Worm (Caenorhabditis elegans) whole organism, mixed stage, embryonic: Measurements from ENCODE around the gene srx-34.

Experiments used
- bed-3 ChIP-seq: fragments of 200-800 bp; sonication (Bioruptor generic); optimal IDR thresholded peaks from 3 replicates; lab custom pipeline; 2018; ENCODE audit warnings: mild to moderate bottlenecking, missing genetic modification characterization, moderate library complexity, missing compliant biosample characterization
- blmp-1 ChIP-seq: fragments of 150-350 bp; optimal IDR thresholded peaks from 2 replicates; lab custom pipeline; 2014; ENCODE audit warnings: missing biosample characterization, missing genetic modification characterization
- ceh-39 ChIP-seq: fragments of 150-350 bp; optimal IDR thresholded peaks from 2 replicates; lab custom pipeline; 2014; ENCODE audit warnings: missing biosample characterization, missing genetic modification characterization
- ceh-43 ChIP-seq: fragments of 200-800 bp; sonication (Bioruptor generic); optimal IDR thresholded peaks from 2 replicates; lab custom pipeline; 2018; ENCODE audit warnings: mild to moderate bottlenecking, missing genetic modification characterization, moderate library complexity, missing compliant biosample characterization
- ceh-83 ChIP-seq: fragments of 200-800 bp; sonication (Bioruptor generic); optimal IDR thresholded peaks from 2 replicates; lab custom pipeline; 2018; ENCODE audit warnings: mild to moderate bottlenecking, missing genetic modification characterization, missing compliant biosample characterization
- ces-1 ChIP-seq: fragments of 150-350 bp; optimal IDR thresholded peaks from 2 replicates; lab custom pipeline; 2014; ENCODE audit warnings: missing biosample characterization, missing genetic modification reagents, missing genetic modification characterization
- cnd-1 ChIP-seq: fragments of 200-800 bp; sonication (Bioruptor generic); optimal IDR thresholded peaks from 2 replicates; lab custom pipeline; 2018; ENCODE audit warnings: mild to moderate bottlenecking, missing genetic modification characterization, missing compliant biosample characterization
- drap-1 ChIP-seq: fragments of 200-800 bp; sonication (Bioruptor generic); optimal IDR thresholded peaks from 3 replicates; lab custom pipeline; 2018; ENCODE audit warnings: mild to moderate bottlenecking, missing genetic modification characterization, missing compliant biosample characterization
- elt-1 ChIP-seq: sonication (generic microtip); optimal IDR thresholded peaks from 2 replicates; lab custom pipeline; 2017; ENCODE audit warnings: missing genetic modification characterization, mild to moderate bottlenecking, missing compliant biosample characterization, antibody characterized with exemption, moderate library complexity, borderline replicate concordance; ENCODE audit not compliant: insufficient read depth
- elt-3 ChIP-seq: fragments of 150-350 bp; optimal IDR thresholded peaks from 2 replicates; lab custom pipeline; 2014; ENCODE audit warnings: missing biosample characterization, missing genetic modification characterization
- flh-1 ChIP-seq: fragments of 200-800 bp; sonication (Bioruptor generic); optimal IDR thresholded peaks from 2 replicates; lab custom pipeline; 2018; ENCODE audit warnings: mild to moderate bottlenecking, missing genetic modification characterization, moderate library complexity, missing compliant biosample characterization
- hlh-1 ChIP-seq: fragments of 150-350 bp; optimal IDR thresholded peaks from 2 replicates; lab custom pipeline; 2014; ENCODE audit warnings: missing biosample characterization, missing genetic modification reagents, missing genetic modification characterization
- lin-13 ChIP-seq: fragments of 150-350 bp; optimal IDR thresholded peaks from 2 replicates; lab custom pipeline; 2014; ENCODE audit warnings: missing biosample characterization, missing genetic modification characterization
- lin-32 ChIP-seq: fragments of 200-800 bp; sonication (Bioruptor generic); optimal IDR thresholded peaks from 2 replicates; lab custom pipeline; 2018; ENCODE audit warnings: mild to moderate bottlenecking, missing genetic modification characterization, missing compliant biosample characterization
- lsy-2 ChIP-seq: fragments of 150-350 bp; optimal IDR thresholded peaks from 2 replicates; lab custom pipeline; 2014; ENCODE audit warnings: missing biosample characterization, missing genetic modification characterization
- mab-5 ChIP-seq: fragments of 150-350 bp; optimal IDR thresholded peaks from 2 replicates; lab custom pipeline; 2014; ENCODE audit warnings: missing biosample characterization, missing genetic modification characterization
- mep-1 ChIP-seq: fragments of 150-350 bp; optimal IDR thresholded peaks from 2 replicates; lab custom pipeline; 2017; ENCODE audit warnings: missing biosample characterization, missing genetic modification reagents, missing genetic modification characterization, inconsistent platforms
- mls-2 ChIP-seq: sonication (generic microtip); optimal IDR thresholded peaks from 2 replicates; lab custom pipeline; 2016; ENCODE audit warnings: mild to moderate bottlenecking, missing genetic modification characterization, moderate library complexity, missing compliant biosample characterization
- nhr-12 ChIP-seq: fragments of 150-350 bp; optimal IDR thresholded peaks from 2 replicates; lab custom pipeline; 2014; ENCODE audit warnings: missing biosample characterization, missing genetic modification characterization
- nhr-237 ChIP-seq: fragments of 150-350 bp; optimal IDR thresholded peaks from 2 replicates; lab custom pipeline; 2014; ENCODE audit warnings: missing biosample characterization, missing genetic modification characterization
- nhr-76 ChIP-seq: sonication (generic microtip); optimal IDR thresholded peaks from 2 replicates; lab custom pipeline; 2017; ENCODE audit warnings: missing biosample characterization, missing genetic modification characterization
- pha-4 ChIP-seq: fragments of 150-350 bp; optimal IDR thresholded peaks from 2 replicates; lab custom pipeline; 2018; ENCODE audit warnings: missing biosample characterization, missing genetic modification reagents, missing genetic modification characterization
- sem-2 ChIP-seq: fragments of 200-800 bp; sonication (Bioruptor generic); optimal IDR thresholded peaks from 2 replicates; lab custom pipeline; 2018; ENCODE audit warnings: mild to moderate bottlenecking, missing genetic modification characterization, missing compliant biosample characterization
- snpc-4 ChIP-seq: fragments of 150-350 bp; optimal IDR thresholded peaks from 2 replicates; lab custom pipeline; 2014; ENCODE audit warnings: missing biosample characterization, missing genetic modification characterization
- tbx-8 ChIP-seq: fragments of 200-800 bp; sonication (Bioruptor generic); optimal IDR thresholded peaks from 2 replicates; lab custom pipeline; 2018; ENCODE audit warnings: mild to moderate bottlenecking, missing genetic modification characterization, moderate library complexity, missing compliant biosample characterization
- unc-120 ChIP-seq: sonication (generic microtip); optimal IDR thresholded peaks from 2 replicates; lab custom pipeline; 2017; ENCODE audit warnings: missing genetic modification characterization, missing compliant biosample characterization; ENCODE audit not compliant: poor library complexity, severe bottlenecking
- unc-39 ChIP-seq: fragments of 150-350 bp; optimal IDR thresholded peaks from 2 replicates; lab custom pipeline; 2014; ENCODE audit warnings: missing biosample characterization, missing genetic modification characterization
- unc-62 ChIP-seq: fragments of 150-350 bp; optimal IDR thresholded peaks from 2 replicates; lab custom pipeline; 2014; ENCODE audit warnings: missing biosample characterization, missing genetic modification reagents, missing genetic modification characterization
- zip-8 ChIP-seq: fragments of 150-350 bp; optimal IDR thresholded peaks from 2 replicates; lab custom pipeline; 2014; ENCODE audit warnings: missing biosample characterization, missing genetic modification characterization
- ztf-11 ChIP-seq: fragments of 150-350 bp; optimal IDR thresholded peaks from 2 replicates; lab custom pipeline; 2014; ENCODE audit warnings: missing biosample characterization, missing genetic modification characterization

srx-34 gene

ce11 chrV:7153046-7153445 lies 33.0 kb upstream of the srx-34 start, which contains the start of gene fat-7:
fat-7 (minus strand) TSS chrV:7153146.
- TF ChIP-seq ceh-83 (no peak), ztf-11 (tag; lab: Kevin White, UChicago) (no peak), pha-4 (tag; lab: Kevin White, UChicago) (no peak), lin-13 (tag; lab: Kevin White, UChicago) (no peak), unc-39 (tag; lab: Kevin White, UChicago) (no peak), elt-1 (no peak), mab-5 (no peak), nhr-12 (tag; lab: Kevin White, UChicago) (no peak), bed-3 (GFP tag; lab: Kevin White, UChicago) (no peak), blmp-1 (tag; lab: Kevin White, UChicago) (no peak)
- TF ChIP-seq, all 35 proteins: peak for 0

DNA sequence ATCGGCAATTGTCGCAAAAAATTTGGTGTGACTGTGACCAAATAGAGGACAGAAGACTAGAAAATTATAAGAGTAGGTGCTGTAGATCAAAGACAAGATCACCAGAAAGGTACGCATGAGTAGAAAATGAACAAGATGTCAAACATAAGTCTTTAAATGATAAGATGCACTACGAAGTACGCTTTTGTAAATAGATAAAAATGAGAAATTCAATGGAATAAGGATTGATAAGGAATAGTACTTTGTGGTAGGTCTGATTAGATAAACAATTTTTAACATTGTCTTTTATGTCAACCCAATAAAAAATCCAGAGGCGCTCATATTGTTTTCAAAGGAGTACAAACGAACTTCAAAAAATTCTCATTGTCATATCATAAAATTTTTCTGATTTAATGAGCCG lies 30.5 kb upstream of the srx-34 start, which contains the start of gene F10D2.8:
TSS of gene F10D2.8 (minus strand) at position 145 of the 400 bp plus-strand sequence.
- TF ChIP-seq lin-32 (GFP tag; lab: Kevin White, UChicago) (no peak), unc-39 (tag; lab: Kevin White, UChicago) (no peak), flh-1 (GFP tag; lab: Kevin White, UChicago) (no peak), mep-1 (tag; lab: Kevin White, UChicago) (no peak), lsy-2 (tag; lab: Kevin White, UChicago) (no peak), nhr-237 (tag; lab: Kevin White, UChicago) (no peak), ces-1 (GFP tag; lab: Kevin White, UChicago) (no peak), mab-5 (no peak), elt-3 (tag; lab: Kevin White, UChicago) (no peak), hlh-1 (tag; lab: Kevin White, UChicago) (no peak), snpc-4 (tag; lab: Kevin White, UChicago) (no peak), nhr-12 (tag; lab: Kevin White, UChicago) (no peak), blmp-1 (tag; lab: Kevin White, UChicago) (no peak), cnd-1 (tag; lab: Kevin White, UChicago) (no peak), lin-13 (tag; lab: Kevin White, UChicago) (no peak)
- TF ChIP-seq, all 35 proteins: peak for 0

- TF ChIP-seq mab-5 (no peak), lin-32 (GFP tag; lab: Kevin White, UChicago) (no peak), ztf-11 (tag; lab: Kevin White, UChicago) (no peak), sem-2 (no peak)
These were observed 27.3 kb upstream of the srx-34 start, which contains the start of gene ugt-38 for ce11 chrV:7147370-7147769. ugt-38 (minus strand) TSS chrV:7147470.

- TF ChIP-seq lin-13 (tag; lab: Kevin White, UChicago) (no peak), pha-4 (tag; lab: Kevin White, UChicago) (no peak), nhr-12 (tag; lab: Kevin White, UChicago) (no peak), drap-1 (no peak), ces-1 (GFP tag; lab: Kevin White, UChicago) (no peak), nhr-237 (tag; lab: Kevin White, UChicago) (no peak), ceh-43 (GFP tag; lab: Kevin White, UChicago) (no peak), unc-120 (tag; lab: Kevin White, UChicago) (no peak), zip-8 (tag; lab: Kevin White, UChicago) (no peak), bed-3 (GFP tag; lab: Kevin White, UChicago) (no peak), tbx-8 (GFP tag; lab: Kevin White, UChicago) (no peak), mep-1 (tag; lab: Kevin White, UChicago) (no peak), flh-1 (GFP tag; lab: Kevin White, UChicago) (no peak), snpc-4 (tag; lab: Kevin White, UChicago) (no peak), elt-3 (tag; lab: Kevin White, UChicago) (no peak)
These were observed 25.3 kb upstream of the srx-34 start, which contains the start of gene ugt-37 for ce11 chrV:7145250-7145850. ugt-37 (minus strand) TSS chrV:7145318.

ce11 chrV:7142661-7143060 lies 22.6 kb upstream of the srx-34 start:
- TF ChIP-seq flh-1 (GFP tag; lab: Kevin White, UChicago) (no peak), pha-4 (tag; lab: Kevin White, UChicago) (no peak), ceh-83 (no peak), cnd-1 (tag; lab: Kevin White, UChicago) (no peak), unc-62 (GFP tag; lab: Kevin White, UChicago) (no peak), bed-3 (GFP tag; lab: Kevin White, UChicago) (no peak), mls-2 (no peak), nhr-76 (tag; lab: Kevin White, UChicago) (no peak), ceh-39 (tag; lab: Kevin White, UChicago) (no peak), lin-32 (GFP tag; lab: Kevin White, UChicago) (no peak), ztf-11 (tag; lab: Kevin White, UChicago) (no peak)
